Fruit fly (Drosophila melanogaster) whole organism, embryonic: Measurements from ENCODE around the gene CG32625.
A peak's percentile ranks its signal among the peaks of the same experiment; 100 is the strongest.

ENCODE experiments used
- Awh ChIP-seq: fragments of 200-800 bp; sonication (Bioruptor generic); IDR thresholded peaks from 2 replicates; pipeline ENCODE4, ENCODE4 v1.3.6; 2022; ENCODE audit warnings: missing biosample characterization, missing genetic modification characterization
- Blimp-1 ChIP-seq: fragments of 200-800 bp; sonication (Bioruptor generic); optimal IDR thresholded peaks from 3 replicates; lab custom pipeline; 2018; ENCODE audit warnings: missing biosample characterization, missing genetic modification characterization, mild to moderate bottlenecking, moderate library complexity, missing genetic modification reagents
- BtbVII ChIP-seq: fragments of 200-800 bp; sonication (Bioruptor generic); optimal IDR thresholded peaks from 3 replicates; lab custom pipeline; 2017; ENCODE audit warnings: missing biosample characterization, mild to moderate bottlenecking, missing genetic modification characterization
- CG10321 ChIP-seq: fragments of 200-800 bp; sonication (Bioruptor generic); IDR thresholded peaks from 2 replicates; pipeline ENCODE4 v1.3.6; 2022; ENCODE audit warnings: missing biosample characterization, missing genetic modification characterization
- CG12104 ChIP-seq: fragments of 200-800 bp; sonication (Bioruptor generic); optimal IDR thresholded peaks from 3 replicates; lab custom pipeline; 2016; ENCODE audit warnings: missing biosample characterization, missing genetic modification characterization
- CG12769 ChIP-seq: fragments of 200-800 bp; sonication (Bioruptor generic); optimal IDR thresholded peaks from 2 replicates; lab custom pipeline; 2019; ENCODE audit warnings: missing biosample characterization, mild to moderate bottlenecking, missing genetic modification characterization, moderate library complexity
- CG13123 ChIP-seq: fragments of 200-800 bp; sonication (Bioruptor generic); optimal IDR thresholded peaks from 2 replicates; lab custom pipeline; 2016; ENCODE audit warnings: missing biosample characterization, missing genetic modification characterization
- CG13424 ChIP-seq: fragments of 200-800 bp; sonication (Bioruptor generic); optimal IDR thresholded peaks from 2 replicates; lab custom pipeline; 2019; ENCODE audit warnings: missing biosample characterization, mild to moderate bottlenecking, missing genetic modification characterization, moderate library complexity
- CG13624 ChIP-seq: fragments of 200-800 bp; sonication (Bioruptor generic); optimal IDR thresholded peaks from 2 replicates; lab custom pipeline; 2016; ENCODE audit warnings: missing biosample characterization, missing genetic modification characterization
- CG13894 ChIP-seq: fragments of 200-800 bp; sonication (Bioruptor generic); optimal IDR thresholded peaks from 3 replicates; lab custom pipeline; 2018; ENCODE audit warnings: missing biosample characterization, mild to moderate bottlenecking, missing genetic modification characterization, moderate library complexity
- CG14441 ChIP-seq: fragments of 200-800 bp; sonication (Bioruptor generic); IDR thresholded peaks from 2 replicates; pipeline ENCODE4 v1.3.6; 2022; ENCODE audit warnings: missing biosample characterization, missing genetic modification characterization
- CG14860 ChIP-seq: fragments of 200-800 bp; sonication (Bioruptor generic); IDR thresholded peaks from 3 replicates; pipeline ENCODE4 v1.3.6; 2022; ENCODE audit warnings: missing biosample characterization, missing genetic modification characterization; ENCODE audit not compliant: partially characterized antibody
- CG15269 ChIP-seq: fragments of 200-800 bp; sonication (Bioruptor generic); optimal IDR thresholded peaks from 2 replicates; lab custom pipeline; 2018; ENCODE audit warnings: missing biosample characterization, mild to moderate bottlenecking, missing genetic modification characterization, moderate library complexity
- CG15514 ChIP-seq: fragments of 200-800 bp; sonication (Bioruptor generic); optimal IDR thresholded peaks from 3 replicates; lab custom pipeline; 2017; ENCODE audit warnings: missing biosample characterization, missing genetic modification characterization, mild to moderate bottlenecking, moderate library complexity, missing genetic modification reagents
- CG1603 ChIP-seq: fragments of 200-800 bp; sonication (Bioruptor generic); optimal IDR thresholded peaks from 2 replicates; lab custom pipeline; 2019; ENCODE audit warnings: missing biosample characterization, mild to moderate bottlenecking, missing genetic modification characterization, moderate library complexity
- CG1647 ChIP-seq: fragments of 200-800 bp; sonication (Bioruptor generic); optimal IDR thresholded peaks from 3 replicates; lab custom pipeline; 2016; ENCODE audit warnings: missing biosample characterization, missing genetic modification characterization
- CG2120 ChIP-seq: fragments of 200-800 bp; sonication (Bioruptor generic); optimal IDR thresholded peaks from 3 replicates; lab custom pipeline; 2016; ENCODE audit warnings: missing biosample characterization, missing genetic modification characterization
- CG31388 ChIP-seq: fragments of 200-800 bp; sonication (Bioruptor generic); optimal IDR thresholded peaks from 2 replicates; lab custom pipeline; 2016; ENCODE audit warnings: missing biosample characterization, missing genetic modification characterization
- CG32772 ChIP-seq: fragments of 200-800 bp; sonication (Bioruptor generic); IDR thresholded peaks from 2 replicates; pipeline ENCODE4 v1.3.6; 2022; ENCODE audit warnings: missing biosample characterization, missing genetic modification characterization
- CG4424 ChIP-seq: fragments of 200-800 bp; sonication (Bioruptor generic); optimal IDR thresholded peaks from 3 replicates; lab custom pipeline; 2016; ENCODE audit warnings: missing biosample characterization, missing genetic modification characterization
- CG5953 ChIP-seq: fragments of 200-800 bp; sonication (Bioruptor generic); IDR thresholded peaks from 2 replicates; pipeline ENCODE4 v1.3.6; 2022; ENCODE audit warnings: missing biosample characterization, missing genetic modification characterization
- CG7839 ChIP-seq: fragments of 200-800 bp; sonication (Bioruptor generic); optimal IDR thresholded peaks from 3 replicates; lab custom pipeline; 2018; ENCODE audit warnings: missing biosample characterization, mild to moderate bottlenecking, missing genetic modification characterization, moderate library complexity
- CG8478 ChIP-seq: fragments of >200 bp; optimal IDR thresholded peaks from 2 replicates; lab custom pipeline; 2018
- CG9215 ChIP-seq: fragments of 200-800 bp; sonication (Bioruptor generic); IDR thresholded peaks from 2 replicates; pipeline ENCODE4 v1.3.6; 2022; ENCODE audit warnings: missing biosample characterization, missing genetic modification characterization
- CkIIα-i1 ChIP-seq: fragments of 200-800 bp; sonication (Bioruptor generic); IDR thresholded peaks from 2 replicates; pipeline ENCODE4 v1.3.6; 2022; ENCODE audit warnings: missing biosample characterization, missing genetic modification characterization
- ERR ChIP-seq: fragments of 200-800 bp; sonication (Bioruptor generic); optimal IDR thresholded peaks from 2 replicates; lab custom pipeline; 2016; ENCODE audit warnings: missing biosample characterization, missing genetic modification characterization
- H15 ChIP-seq: fragments of 200-800 bp; sonication (Bioruptor generic); IDR thresholded peaks from 3 replicates; pipeline ENCODE4 v1.3.6; 2022; ENCODE audit warnings: missing biosample characterization, missing genetic modification characterization
- Hr51 ChIP-seq, 2 experiments: fragments of 200-800 bp; sonication (Bioruptor generic); optimal IDR thresholded peaks; 2 replicates in 1 of 2; 3 replicates in 1 of 2; lab custom pipeline; 2016 to 2018; ENCODE audit warnings: missing biosample characterization in 2 of 2, missing genetic modification characterization in 2 of 2, mild to moderate bottlenecking in 1 of 2, moderate library complexity in 1 of 2
- Meics ChIP-seq: fragments of 200-800 bp; sonication (Bioruptor generic); optimal IDR thresholded peaks from 2 replicates; lab custom pipeline; 2017; ENCODE audit warnings: missing biosample characterization, mild to moderate bottlenecking, missing genetic modification characterization
- NC2α ChIP-seq: fragments of 200-800 bp; sonication (Bioruptor generic); optimal IDR thresholded peaks from 2 replicates; lab custom pipeline; 2016; ENCODE audit warnings: missing biosample characterization, missing genetic modification characterization
- Poxn ChIP-seq: fragments of 200-800 bp; sonication (Bioruptor generic); IDR thresholded peaks from 2 replicates; pipeline ENCODE4 v1.3.6; 2022; ENCODE audit warnings: missing biosample characterization, missing genetic modification characterization
- al ChIP-seq: fragments of 200-800 bp; sonication (Bioruptor generic); IDR thresholded peaks from 2 replicates; pipeline ENCODE4 v1.3.6; 2022; ENCODE audit warnings: missing biosample characterization, missing genetic modification characterization
- btn ChIP-seq: fragments of 200-800 bp; sonication (Bioruptor generic); optimal IDR thresholded peaks from 2 replicates; lab custom pipeline; 2016; ENCODE audit warnings: missing biosample characterization, missing genetic modification characterization
- crc ChIP-seq: fragments of 200-800 bp; sonication (Bioruptor generic); optimal IDR thresholded peaks from 2 replicates; lab custom pipeline; 2016; ENCODE audit warnings: missing biosample characterization, missing genetic modification characterization
- exex ChIP-seq: fragments of 200-800 bp; sonication (Bioruptor generic); optimal IDR thresholded peaks from 4 replicates; lab custom pipeline; 2018; ENCODE audit warnings: missing biosample characterization, mild to moderate bottlenecking, missing genetic modification characterization, moderate library complexity
- ftz-f1 ChIP-seq: fragments of 200-800 bp; sonication (Bioruptor generic); optimal IDR thresholded peaks from 2 replicates; lab custom pipeline; 2016; ENCODE audit warnings: missing biosample characterization, missing genetic modification characterization
- fu2 ChIP-seq: fragments of 200-800 bp; sonication (Bioruptor generic); optimal IDR thresholded peaks from 2 replicates; lab custom pipeline; 2016; ENCODE audit warnings: missing biosample characterization, missing genetic modification characterization
- gce ChIP-seq: fragments of 200-800 bp; sonication (Bioruptor generic); IDR thresholded peaks from 3 replicates; pipeline ENCODE4 v1.3.6; 2022; ENCODE audit warnings: missing biosample characterization, missing genetic modification characterization
- gem ChIP-seq: fragments of 200-800 bp; sonication (Bioruptor generic); optimal IDR thresholded peaks from 2 replicates; lab custom pipeline; 2019; ENCODE audit warnings: missing biosample characterization, mild to moderate bottlenecking, missing genetic modification characterization, moderate library complexity
- gfzf ChIP-seq: fragments of 200-800 bp; sonication (Bioruptor generic); optimal IDR thresholded peaks from 2 replicates; lab custom pipeline; 2016; ENCODE audit warnings: missing biosample characterization, mild to moderate bottlenecking, missing genetic modification characterization, moderate library complexity
- gsb ChIP-seq: fragments of 200-800 bp; sonication (Bioruptor generic); IDR thresholded peaks from 2 replicates; pipeline ENCODE4 v1.3.6; 2022; ENCODE audit warnings: missing biosample characterization, missing genetic modification characterization
- lilli ChIP-seq: fragments of 200-800 bp; sonication (Bioruptor generic); optimal IDR thresholded peaks from 3 replicates; lab custom pipeline; 2016; ENCODE audit warnings: missing biosample characterization, missing genetic modification characterization
- oc ChIP-seq: fragments of 200-800 bp; sonication (Bioruptor generic); optimal IDR thresholded peaks from 2 replicates; lab custom pipeline; 2018; ENCODE audit warnings: missing biosample characterization, mild to moderate bottlenecking, missing genetic modification characterization, moderate library complexity
- peb ChIP-seq: fragments of 200-800 bp; sonication (Bioruptor generic); IDR thresholded peaks from 2 replicates; pipeline ENCODE4 v1.3.6; 2022; ENCODE audit warnings: missing biosample characterization, missing genetic modification characterization
- psq ChIP-seq: fragments of 200-800 bp; sonication (Bioruptor generic); optimal IDR thresholded peaks from 2 replicates; lab custom pipeline; 2017; ENCODE audit warnings: missing biosample characterization, missing genetic modification characterization
- sc ChIP-seq, 3 experiments: fragments of >200 bp in 2 of 3; fragments of 200-800 bp in 1 of 3; sonication (Bioruptor generic) in 1 of 3; optimal IDR thresholded peaks; 2 replicates in 2 of 3; 3 replicates in 1 of 3; lab custom pipeline; 2017; ENCODE audit warnings: mild to moderate bottlenecking in 1 of 3, missing biosample characterization in 1 of 3, missing genetic modification characterization in 1 of 3, missing genetic modification reagents in 1 of 3
- seq ChIP-seq: fragments of 200-800 bp; sonication (Bioruptor generic); IDR thresholded peaks from 2 replicates; pipeline ENCODE4 v1.3.6; 2022; ENCODE audit warnings: missing biosample characterization, missing genetic modification characterization
- sug ChIP-seq: fragments of 200-800 bp; optimal IDR thresholded peaks from 2 replicates; lab custom pipeline; 2019; ENCODE audit warnings: missing biosample characterization, mild to moderate bottlenecking, missing genetic modification characterization, moderate library complexity
- tll ChIP-seq, 2 experiments: fragments of 200-800 bp in 1 of 2; fragments of >200 bp in 1 of 2; sonication (Bioruptor generic) in 1 of 2; optimal IDR thresholded peaks; 2 replicates each; lab custom pipeline; 2017 to 2019; ENCODE audit warnings: missing biosample characterization in 2 of 2, missing genetic modification characterization in 2 of 2, mild to moderate bottlenecking in 1 of 2, moderate library complexity in 1 of 2
- tup ChIP-seq: fragments of 200-800 bp; sonication (Bioruptor generic); optimal IDR thresholded peaks from 2 replicates; lab custom pipeline; 2016; ENCODE audit warnings: missing biosample characterization, mild to moderate bottlenecking, missing genetic modification characterization, moderate library complexity
- zf30C ChIP-seq: fragments of 200-800 bp; sonication (Bioruptor generic); optimal IDR thresholded peaks from 3 replicates; lab custom pipeline; 2018; ENCODE audit warnings: missing biosample characterization, mild to moderate bottlenecking, missing genetic modification characterization

CG32625 gene

dm6 chrX:13752543-13753046, 4.0 kb downstream of the CG32625 start (continued):
- TF ChIP-seq CG9215 (no peak), CkIIα-i1 (GFP tag; lab: Robert Waterston, UW) (no peak), psq (no peak), Meics (GFP tag; lab: Kevin White, UChicago) (peak; percentile 38), al (GFP tag; lab: Robert Waterston, UW) (no peak), CG15269 (tag; lab: Kevin White, UChicago) (no peak), sc (optimal IDR thresholded peaks at IDR 0.05; lab: Kevin White, UChicago) (no peak), sc (GFP tag; optimal IDR thresholded peaks at IDR 0.05; lab: Kevin White, UChicago) (no peak), fu2 (no peak), gfzf (GFP tag; lab: Kevin White, UChicago) (no peak), CG13123 (no peak), zf30C (GFP tag; lab: Kevin White, UChicago) (no peak), NC2α (GFP tag; lab: Kevin White, UChicago) (no peak), Blimp-1 (no peak), gce (GFP tag; lab: Robert Waterston, UW) (no peak), CG15514 (GFP tag; lab: Kevin White, UChicago) (peak; percentile 32), CG2120 (GFP tag; lab: Kevin White, UChicago) (peak; percentile 47), CG12769 (tag; lab: Kevin White, UChicago) (no peak), CG10321 (peak; percentile 90), tup (no peak), CG14860 (GFP tag; lab: Robert Waterston, UW) (no peak), Awh (GFP tag; lab: Robert Waterston, UW) (no peak), Hr51 (GFP tag; optimal IDR thresholded peaks at IDR 0.05; lab: Kevin White, UChicago) (peak in 1 of 2 experiments; percentile 0), exex (tag; lab: Kevin White, UChicago) (peak; percentile 3), peb (no peak), CG14441 (GFP tag; lab: Robert Waterston, UW) (no peak), CG5953 (no peak), crc (GFP tag; lab: Kevin White, UChicago) (no peak), CG1647 (GFP tag; lab: Kevin White, UChicago) (no peak), CG31388 (GFP tag; lab: Kevin White, UChicago) (no peak), tll (GFP tag; optimal IDR thresholded peaks at IDR 0.05; lab: Kevin White, UChicago) (no peak), CG12104 (GFP tag; lab: Kevin White, UChicago) (no peak), gsb (no peak), lilli (GFP tag; lab: Kevin White, UChicago) (peak; percentile 29), CG32772 (GFP tag; lab: Robert Waterston, UW) (no peak), oc (no peak), CG8478 (no peak), btn (GFP tag; lab: Kevin White, UChicago) (no peak), CG13424 (tag; lab: Kevin White, UChicago) (no peak), Poxn (GFP tag; lab: Robert Waterston, UW) (no peak), BtbVII (GFP tag; lab: Kevin White, UChicago) (peak; percentile 32), H15 (GFP tag; lab: Robert Waterston, UW) (no peak), sug (tag; lab: Kevin White, UChicago) (no peak), gem (tag; lab: Kevin White, UChicago) (peak; percentile 2), ERR (peak; percentile 74), CG13894 (tag; lab: Kevin White, UChicago) (peak; percentile 4), CG4424 (GFP tag; lab: Kevin White, UChicago) (no peak), CG7839 (peak; percentile 4), CG13624 (GFP tag; lab: Kevin White, UChicago) (peak; percentile 82), seq (GFP tag; lab: Robert Waterston, UW) (peak; percentile 58), ftz-f1 (GFP tag; lab: Kevin White, UChicago) (peak; percentile 50), CG1603 (tag; lab: Kevin White, UChicago) (no peak)
